Worm (Caenorhabditis elegans) whole organism, mixed stage, embryonic: ENCODE data around the gene fbxc-14.

Source experiments
- M03D4.4 ChIP-seq: sonication (generic microtip); optimal IDR thresholded peaks from 2 replicates; lab custom pipeline; 2017; ENCODE audit warnings: mild to moderate bottlenecking, missing genetic modification characterization, missing compliant biosample characterization
- bed-3 ChIP-seq: fragments of 200-800 bp; sonication (Bioruptor generic); optimal IDR thresholded peaks from 3 replicates; lab custom pipeline; 2018; ENCODE audit warnings: mild to moderate bottlenecking, missing genetic modification characterization, moderate library complexity, missing compliant biosample characterization
- blmp-1 ChIP-seq: fragments of 150-350 bp; optimal IDR thresholded peaks from 2 replicates; lab custom pipeline; 2014; ENCODE audit warnings: missing biosample characterization, missing genetic modification characterization
- ceh-39 ChIP-seq: fragments of 150-350 bp; optimal IDR thresholded peaks from 2 replicates; lab custom pipeline; 2014; ENCODE audit warnings: missing biosample characterization, missing genetic modification characterization
- ceh-43 ChIP-seq: fragments of 200-800 bp; sonication (Bioruptor generic); optimal IDR thresholded peaks from 2 replicates; lab custom pipeline; 2018; ENCODE audit warnings: mild to moderate bottlenecking, missing genetic modification characterization, moderate library complexity, missing compliant biosample characterization
- ceh-83 ChIP-seq: fragments of 200-800 bp; sonication (Bioruptor generic); optimal IDR thresholded peaks from 2 replicates; lab custom pipeline; 2018; ENCODE audit warnings: mild to moderate bottlenecking, missing genetic modification characterization, missing compliant biosample characterization
- ces-1 ChIP-seq: fragments of 150-350 bp; optimal IDR thresholded peaks from 2 replicates; lab custom pipeline; 2014; ENCODE audit warnings: missing biosample characterization, missing genetic modification reagents, missing genetic modification characterization
- cnd-1 ChIP-seq: fragments of 200-800 bp; sonication (Bioruptor generic); optimal IDR thresholded peaks from 2 replicates; lab custom pipeline; 2018; ENCODE audit warnings: mild to moderate bottlenecking, missing genetic modification characterization, missing compliant biosample characterization
- elt-1 ChIP-seq: sonication (generic microtip); optimal IDR thresholded peaks from 2 replicates; lab custom pipeline; 2017; ENCODE audit warnings: missing genetic modification characterization, mild to moderate bottlenecking, missing compliant biosample characterization, antibody characterized with exemption, moderate library complexity, borderline replicate concordance; ENCODE audit not compliant: insufficient read depth
- elt-3 ChIP-seq: fragments of 150-350 bp; optimal IDR thresholded peaks from 2 replicates; lab custom pipeline; 2014; ENCODE audit warnings: missing biosample characterization, missing genetic modification characterization
- flh-1 ChIP-seq: fragments of 200-800 bp; sonication (Bioruptor generic); optimal IDR thresholded peaks from 2 replicates; lab custom pipeline; 2018; ENCODE audit warnings: mild to moderate bottlenecking, missing genetic modification characterization, moderate library complexity, missing compliant biosample characterization
- ham-2 ChIP-seq: fragments of 200-800 bp; sonication (Bioruptor generic); optimal IDR thresholded peaks from 2 replicates; lab custom pipeline; 2018; ENCODE audit warnings: mild to moderate bottlenecking, missing genetic modification characterization, missing compliant biosample characterization
- hlh-1 ChIP-seq: fragments of 150-350 bp; optimal IDR thresholded peaks from 2 replicates; lab custom pipeline; 2014; ENCODE audit warnings: missing biosample characterization, missing genetic modification reagents, missing genetic modification characterization
- lin-13 ChIP-seq: fragments of 150-350 bp; optimal IDR thresholded peaks from 2 replicates; lab custom pipeline; 2014; ENCODE audit warnings: missing biosample characterization, missing genetic modification characterization
- lin-32 ChIP-seq: fragments of 200-800 bp; sonication (Bioruptor generic); optimal IDR thresholded peaks from 2 replicates; lab custom pipeline; 2018; ENCODE audit warnings: mild to moderate bottlenecking, missing genetic modification characterization, missing compliant biosample characterization
- lsy-2 ChIP-seq: fragments of 150-350 bp; optimal IDR thresholded peaks from 2 replicates; lab custom pipeline; 2014; ENCODE audit warnings: missing biosample characterization, missing genetic modification characterization
- mab-5 ChIP-seq: fragments of 150-350 bp; optimal IDR thresholded peaks from 2 replicates; lab custom pipeline; 2014; ENCODE audit warnings: missing biosample characterization, missing genetic modification characterization
- mep-1 ChIP-seq: fragments of 150-350 bp; optimal IDR thresholded peaks from 2 replicates; lab custom pipeline; 2017; ENCODE audit warnings: missing biosample characterization, missing genetic modification reagents, missing genetic modification characterization, inconsistent platforms
- mls-2 ChIP-seq: sonication (generic microtip); optimal IDR thresholded peaks from 2 replicates; lab custom pipeline; 2016; ENCODE audit warnings: mild to moderate bottlenecking, missing genetic modification characterization, moderate library complexity, missing compliant biosample characterization
- nhr-12 ChIP-seq: fragments of 150-350 bp; optimal IDR thresholded peaks from 2 replicates; lab custom pipeline; 2014; ENCODE audit warnings: missing biosample characterization, missing genetic modification characterization
- nhr-2 ChIP-seq: fragments of 150-350 bp; optimal IDR thresholded peaks from 2 replicates; lab custom pipeline; 2014; ENCODE audit warnings: missing biosample characterization, missing genetic modification characterization
- nhr-237 ChIP-seq: fragments of 150-350 bp; optimal IDR thresholded peaks from 2 replicates; lab custom pipeline; 2014; ENCODE audit warnings: missing biosample characterization, missing genetic modification characterization
- nhr-28 ChIP-seq: fragments of 150-350 bp; optimal IDR thresholded peaks from 2 replicates; lab custom pipeline; 2014; ENCODE audit warnings: missing biosample characterization, missing genetic modification characterization
- nhr-76 ChIP-seq: sonication (generic microtip); optimal IDR thresholded peaks from 2 replicates; lab custom pipeline; 2017; ENCODE audit warnings: missing biosample characterization, missing genetic modification characterization
- pha-4 ChIP-seq: fragments of 150-350 bp; optimal IDR thresholded peaks from 2 replicates; lab custom pipeline; 2018; ENCODE audit warnings: missing biosample characterization, missing genetic modification reagents, missing genetic modification characterization
- sem-2 ChIP-seq: fragments of 200-800 bp; sonication (Bioruptor generic); optimal IDR thresholded peaks from 2 replicates; lab custom pipeline; 2018; ENCODE audit warnings: mild to moderate bottlenecking, missing genetic modification characterization, missing compliant biosample characterization
- snpc-4 ChIP-seq: fragments of 150-350 bp; optimal IDR thresholded peaks from 2 replicates; lab custom pipeline; 2014; ENCODE audit warnings: missing biosample characterization, missing genetic modification characterization
- sptf-1 ChIP-seq: sonication (generic microtip); optimal IDR thresholded peaks from 2 replicates; lab custom pipeline; 2017; ENCODE audit warnings: mild to moderate bottlenecking, missing genetic modification characterization, moderate library complexity, missing compliant biosample characterization
- tbx-8 ChIP-seq: fragments of 200-800 bp; sonication (Bioruptor generic); optimal IDR thresholded peaks from 2 replicates; lab custom pipeline; 2018; ENCODE audit warnings: mild to moderate bottlenecking, missing genetic modification characterization, moderate library complexity, missing compliant biosample characterization
- unc-120 ChIP-seq: sonication (generic microtip); optimal IDR thresholded peaks from 2 replicates; lab custom pipeline; 2017; ENCODE audit warnings: missing genetic modification characterization, missing compliant biosample characterization; ENCODE audit not compliant: poor library complexity, severe bottlenecking
- unc-39 ChIP-seq: fragments of 150-350 bp; optimal IDR thresholded peaks from 2 replicates; lab custom pipeline; 2014; ENCODE audit warnings: missing biosample characterization, missing genetic modification characterization
- unc-62 ChIP-seq: fragments of 150-350 bp; optimal IDR thresholded peaks from 2 replicates; lab custom pipeline; 2014; ENCODE audit warnings: missing biosample characterization, missing genetic modification reagents, missing genetic modification characterization
- zip-8 ChIP-seq: fragments of 150-350 bp; optimal IDR thresholded peaks from 2 replicates; lab custom pipeline; 2014; ENCODE audit warnings: missing biosample characterization, missing genetic modification characterization
- ztf-11 ChIP-seq: fragments of 150-350 bp; optimal IDR thresholded peaks from 2 replicates; lab custom pipeline; 2014; ENCODE audit warnings: missing biosample characterization, missing genetic modification characterization

The fbxc-14 gene

ce11 chrII:938549-938948, 35.5 kb upstream of the fbxc-14 start, which contains the start of gene R07C3.3:
Gene R07C3.3, plus strand, starts transcription at chrII:938849.
- no peak for TF ChIP-seq tbx-8 (GFP tag; lab: Kevin White, UChicago)
- TF ChIP-seq pha-4 (tag; lab: Kevin White, UChicago): no peak
- no peak for TF ChIP-seq elt-3 (tag; lab: Kevin White, UChicago)
- TF ChIP-seq nhr-28 (tag; lab: Kevin White, UChicago): no peak
- no peak for TF ChIP-seq elt-1 (tag; lab: Kevin White, UChicago)
- no peak for TF ChIP-seq ham-2 (GFP tag; lab: Kevin White, UChicago)
- no peak for TF ChIP-seq mab-5
- no peak for TF ChIP-seq lin-13 (tag; lab: Kevin White, UChicago)

- TF ChIP-seq elt-1 (tag; lab: Kevin White, UChicago): no peak
- no peak for TF ChIP-seq lin-32 (GFP tag; lab: Kevin White, UChicago)
- no peak for TF ChIP-seq mab-5
- no peak for TF ChIP-seq nhr-237 (tag; lab: Kevin White, UChicago)
- TF ChIP-seq tbx-8 (GFP tag; lab: Kevin White, UChicago): no peak
- TF ChIP-seq ces-1 (GFP tag; lab: Kevin White, UChicago): no peak
- TF ChIP-seq unc-120: no peak
- TF ChIP-seq unc-62 (GFP tag; lab: Kevin White, UChicago): no peak
- TF ChIP-seq nhr-12 (tag; lab: Kevin White, UChicago): peak; percentile 41
- no peak for TF ChIP-seq M03D4.4 (tag; lab: Kevin White, UChicago)
- TF ChIP-seq cnd-1 (tag; lab: Kevin White, UChicago): peak; percentile 14
- no peak for TF ChIP-seq flh-1 (GFP tag; lab: Kevin White, UChicago)
- no peak for TF ChIP-seq blmp-1 (tag; lab: Kevin White, UChicago)
- TF ChIP-seq ceh-39 (tag; lab: Kevin White, UChicago): peak; percentile 12
- peak; percentile 60 for TF ChIP-seq nhr-2
- TF ChIP-seq snpc-4 (tag; lab: Kevin White, UChicago): no peak
- TF ChIP-seq sptf-1 (tag; lab: Kevin White, UChicago): peak; percentile 45
- no peak for TF ChIP-seq bed-3
- TF ChIP-seq ceh-43 (GFP tag; lab: Kevin White, UChicago): no peak
- no peak for TF ChIP-seq nhr-28 (tag; lab: Kevin White, UChicago)
- no peak for TF ChIP-seq elt-3 (tag; lab: Kevin White, UChicago)
- no peak for TF ChIP-seq lin-13 (tag; lab: Kevin White, UChicago)
- TF ChIP-seq, all 35 proteins: peak for 5
Measured at ce11 chrII:940779-941178, 33.3 kb upstream of the fbxc-14 start, which contains the start of gene fbxc-36. Gene fbxc-36, plus strand, starts transcription at chrII:940983.

- no peak for TF ChIP-seq lin-32 (GFP tag; lab: Kevin White, UChicago)
- no peak for TF ChIP-seq lsy-2
- no peak for TF ChIP-seq mab-5
- no peak for TF ChIP-seq hlh-1 (tag; lab: Kevin White, UChicago)
- no peak for TF ChIP-seq ztf-11 (tag; lab: Kevin White, UChicago)
- no peak for TF ChIP-seq ceh-43 (GFP tag; lab: Kevin White, UChicago)
- no peak for TF ChIP-seq mep-1 (tag; lab: Kevin White, UChicago)
- TF ChIP-seq nhr-2: no peak
- TF ChIP-seq unc-62 (GFP tag; lab: Kevin White, UChicago): no peak
- no peak for TF ChIP-seq tbx-8 (GFP tag; lab: Kevin White, UChicago)
- TF ChIP-seq unc-39: no peak
- TF ChIP-seq lin-13 (tag; lab: Kevin White, UChicago): no peak
- no peak for TF ChIP-seq elt-3 (tag; lab: Kevin White, UChicago)
Measured at ce11 chrII:943773-944172, 30.3 kb upstream of the fbxc-14 start, which contains the start of gene clec-43. Gene clec-43, plus strand, starts transcription at chrII:944066.

ce11 chrII:948091-948490, 26.0 kb upstream of the fbxc-14 start, which contains the start of gene fbxc-32:
Gene fbxc-32, minus strand, starts transcription at chrII:948191.
- no peak for TF ChIP-seq unc-62 (GFP tag; lab: Kevin White, UChicago)
- TF ChIP-seq flh-1 (GFP tag; lab: Kevin White, UChicago): no peak
- no peak for TF ChIP-seq hlh-1 (tag; lab: Kevin White, UChicago)
- no peak for TF ChIP-seq blmp-1 (tag; lab: Kevin White, UChicago)
- TF ChIP-seq mep-1 (tag; lab: Kevin White, UChicago): no peak
- TF ChIP-seq tbx-8 (GFP tag; lab: Kevin White, UChicago): no peak
- no peak for TF ChIP-seq sptf-1 (tag; lab: Kevin White, UChicago)
- TF ChIP-seq pha-4 (tag; lab: Kevin White, UChicago): no peak
- TF ChIP-seq ceh-43 (GFP tag; lab: Kevin White, UChicago): no peak
- TF ChIP-seq unc-39: no peak
- no peak for TF ChIP-seq mab-5
- no peak for TF ChIP-seq ham-2 (GFP tag; lab: Kevin White, UChicago)

- TF ChIP-seq elt-3 (tag; lab: Kevin White, UChicago) (no peak), sptf-1 (tag; lab: Kevin White, UChicago) (no peak), nhr-2 (no peak), unc-62 (GFP tag; lab: Kevin White, UChicago) (no peak), elt-1 (tag; lab: Kevin White, UChicago) (no peak), nhr-76 (tag; lab: Kevin White, UChicago) (no peak), pha-4 (tag; lab: Kevin White, UChicago) (no peak), ztf-11 (tag; lab: Kevin White, UChicago) (no peak), lin-13 (tag; lab: Kevin White, UChicago) (no peak), nhr-28 (tag; lab: Kevin White, UChicago) (no peak), ceh-83 (GFP tag; lab: Kevin White, UChicago) (no peak), zip-8 (tag; lab: Kevin White, UChicago) (no peak), sem-2 (GFP tag; lab: Kevin White, UChicago) (no peak), nhr-12 (tag; lab: Kevin White, UChicago) (no peak), M03D4.4 (tag; lab: Kevin White, UChicago) (no peak), ceh-39 (tag; lab: Kevin White, UChicago) (no peak), blmp-1 (tag; lab: Kevin White, UChicago) (no peak), ceh-43 (GFP tag; lab: Kevin White, UChicago) (no peak), mls-2 (no peak)
- TF ChIP-seq, all 35 proteins: peak for 0
Measured at ce11 chrII:950374-950773, 23.7 kb upstream of the fbxc-14 start.
